Fruit fly (Drosophila melanogaster) whole organism, prepupa: ENCODE results near the gene AnxB9.

Experiments used
- CG6163 ChIP-seq: fragments of 200-800 bp; sonication (Bioruptor generic); IDR thresholded peaks from 3 replicates; pipeline ENCODE4 v1.3.6; 2022; ENCODE audit warnings: missing biosample characterization, missing genetic modification characterization
- CG8632 ChIP-seq: fragments of 200-800 bp; sonication (Bioruptor generic); optimal IDR thresholded peaks from 3 replicates; lab custom pipeline; 2016; ENCODE audit warnings: missing biosample characterization, missing genetic modification characterization
- Hr4 ChIP-seq: fragments of 200-800 bp; sonication (Bioruptor generic); optimal IDR thresholded peaks from 3 replicates; lab custom pipeline; 2016; ENCODE audit warnings: missing biosample characterization, missing genetic modification characterization
- Met ChIP-seq: fragments of 200-800 bp; sonication (Bioruptor generic); optimal IDR thresholded peaks from 3 replicates; lab custom pipeline; 2016; ENCODE audit warnings: missing biosample characterization, missing genetic modification characterization
- OdsH ChIP-seq: fragments of 200-800 bp; sonication (Bioruptor generic); optimal IDR thresholded peaks from 3 replicates; lab custom pipeline; 2016; ENCODE audit warnings: missing biosample characterization, missing genetic modification characterization
- Sox15 ChIP-seq: fragments of 200-800 bp; sonication (Bioruptor generic); optimal IDR thresholded peaks from 3 replicates; lab custom pipeline; 2016; ENCODE audit warnings: missing biosample characterization, missing genetic modification characterization
- achi ChIP-seq: fragments of 200-800 bp; sonication (Bioruptor generic); optimal IDR thresholded peaks from 3 replicates; lab custom pipeline; 2016; ENCODE audit warnings: missing biosample characterization, missing genetic modification characterization
- acj6 ChIP-seq: fragments of 200-800 bp; sonication (Bioruptor generic); optimal IDR thresholded peaks from 3 replicates; lab custom pipeline; 2016; ENCODE audit warnings: missing biosample characterization, missing genetic modification characterization
- fkh ChIP-seq: fragments of 200-800 bp; sonication (Bioruptor generic); optimal IDR thresholded peaks from 3 replicates; lab custom pipeline; 2017; ENCODE audit warnings: missing biosample characterization, mild to moderate bottlenecking, missing genetic modification characterization, moderate library complexity

DNA sequence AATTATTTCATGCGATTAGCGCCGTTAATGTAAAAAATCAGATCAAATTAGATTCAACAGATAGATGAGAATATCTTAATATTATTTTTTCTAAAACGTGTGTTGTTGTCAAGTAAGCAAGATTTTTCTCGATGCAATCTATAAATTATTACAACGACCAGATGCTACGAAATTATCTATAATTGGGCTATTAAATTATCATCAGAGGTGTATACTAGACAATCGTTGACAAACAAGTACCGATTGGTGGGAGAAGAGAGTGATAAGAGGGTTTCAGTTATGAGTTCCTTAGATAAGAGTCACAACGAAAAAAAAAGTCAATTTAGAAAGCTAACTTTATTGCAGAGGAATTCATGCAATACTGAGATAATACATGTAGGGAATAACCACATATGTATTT, 2.5 kb downstream of the AnxB9 start:
- no peak for TF ChIP-seq fkh (GFP tag; lab: Kevin White, UChicago)
- TF ChIP-seq Sox15 (GFP tag; lab: Kevin White, UChicago): no peak
- TF ChIP-seq CG6163 (GFP tag; lab: Robert Waterston, UW): no peak
- no peak for TF ChIP-seq CG8632 (GFP tag; lab: Kevin White, UChicago)
- TF ChIP-seq Met (GFP tag; lab: Kevin White, UChicago): no peak
- no peak for TF ChIP-seq OdsH (GFP tag; lab: Kevin White, UChicago)
- no peak for TF ChIP-seq acj6
- TF ChIP-seq Hr4 (GFP tag; lab: Kevin White, UChicago): no peak
- no peak for TF ChIP-seq achi (GFP tag; lab: Kevin White, UChicago)
